Fruit fly (Drosophila melanogaster): ENCODE measurements around the gene ND-ACP.

DNA sequence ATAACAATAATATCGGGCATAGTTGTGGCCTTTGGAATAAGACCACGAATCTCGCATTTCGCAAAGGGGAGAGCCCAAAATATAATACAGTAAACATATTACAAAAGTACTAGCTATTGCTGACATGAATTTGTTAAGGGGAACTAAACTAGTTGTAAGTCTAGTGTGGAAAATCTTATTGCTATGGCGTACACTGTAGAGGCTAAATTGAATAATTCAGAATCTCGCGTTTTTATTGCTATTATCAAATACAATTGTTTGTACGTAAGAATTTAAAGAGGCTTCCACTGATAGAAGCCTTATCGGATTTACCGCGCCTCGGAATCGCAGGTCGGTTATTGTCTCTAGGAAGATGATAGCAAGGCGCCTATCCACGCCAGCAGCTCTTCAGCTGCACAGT is 24.4 kb upstream of the ND-ACP start:
- TF ChIP-seq CG3919 (GFP tag; optimal IDR thresholded peaks at IDR 0.05) (no peak), Gug (GFP tag; IDR thresholded peaks at IDR 0.05) (no peak), Blimp-1 (GFP tag; optimal IDR thresholded peaks at IDR 0.05) (no peak), Hr39 (GFP tag; optimal IDR thresholded peaks at IDR 0.05) (no peak), Hr38 (GFP tag; optimal IDR thresholded peaks at IDR 0.05) (no peak), acj6 (GFP tag; optimal IDR thresholded peaks at IDR 0.05) (no peak), net (GFP tag; optimal IDR thresholded peaks at IDR 0.05) (no peak), Met (GFP tag; optimal IDR thresholded peaks at IDR 0.05) (no peak)

All from whole organism, prepupa.